Worm (Caenorhabditis elegans): Measurements from ENCODE around the gene ZK856.11.

ZK856.11 gene

ce11 chrV:10224619-10225018 lies 19.9 kb upstream of the ZK856.11 start:
- TF ChIP-seq elt-2 (tag; optimal IDR thresholded peaks at IDR 0.05) (peak; percentile 68), nhr-237 (tag; optimal IDR thresholded peaks at IDR 0.05) (no peak)

- TF ChIP-seq fkh-10 (GFP tag; optimal IDR thresholded peaks at IDR 0.05) (no peak), mml-1 (tag; optimal IDR thresholded peaks at IDR 0.05) (no peak), ztf-4 (tag; optimal IDR thresholded peaks at IDR 0.05) (no peak), fkh-2 (tag; optimal IDR thresholded peaks at IDR 0.05) (no peak), egl-27 (tag; optimal IDR thresholded peaks at IDR 0.05) (no peak), nhr-77 (tag; optimal IDR thresholded peaks at IDR 0.05) (no peak), ZK546.5 (tag; optimal IDR thresholded peaks at IDR 0.05) (no peak)
Observed at ce11 chrV:10222007-10222406, 17.3 kb upstream of the ZK856.11 start, which contains the start of gene C12D8.20. Gene C12D8.20, plus strand, starts transcription at chrV:10222307.

- TF ChIP-seq ceh-16 (tag; optimal IDR thresholded peaks at IDR 0.05) (no peak), pqm-1 (tag; optimal IDR thresholded peaks at IDR 0.05) (no peak), fkh-10 (GFP tag; optimal IDR thresholded peaks at IDR 0.05) (no peak)
Observed at ce11 chrV:10221317-10221716, 16.6 kb upstream of the ZK856.11 start, which contains the start of the genes fipr-5 and fipr-9. Gene fipr-5, minus strand, starts transcription at chrV:10221417. Gene fipr-9, plus strand, starts transcription at chrV:10221662.

- TF ChIP-seq nhr-67 (tag; optimal IDR thresholded peaks at IDR 0.05) (no peak), fkh-10 (GFP tag; optimal IDR thresholded peaks at IDR 0.05) (no peak), zag-1 (tag; optimal IDR thresholded peaks at IDR 0.05) (no peak), tbx-2 (tag; optimal IDR thresholded peaks at IDR 0.05) (no peak), ceh-9 (tag; optimal IDR thresholded peaks at IDR 0.05) (no peak), egl-5 (tag; optimal IDR thresholded peaks at IDR 0.05) (no peak), elt-3 (tag; optimal IDR thresholded peaks at IDR 0.05) (no peak), lin-15B (tag; optimal IDR thresholded peaks at IDR 0.05) (no peak), mml-1 (tag; optimal IDR thresholded peaks at IDR 0.05) (no peak), ztf-4 (tag; optimal IDR thresholded peaks at IDR 0.05) (no peak), nhr-12 (tag; optimal IDR thresholded peaks at IDR 0.05) (no peak), nhr-77 (tag; optimal IDR thresholded peaks at IDR 0.05) (no peak)
Observed at ce11 chrV:10220605-10221004, 15.9 kb upstream of the ZK856.11 start, which contains the start of gene C12D8.13. Gene C12D8.13, minus strand, starts transcription at chrV:10220705.

- TF ChIP-seq zag-1 (tag; optimal IDR thresholded peaks at IDR 0.05), result no peak
- TF ChIP-seq nhr-23 (tag; optimal IDR thresholded peaks at IDR 0.05), result no peak
- no peak for TF ChIP-seq pha-4 (tag; optimal IDR thresholded peaks at IDR 0.05)
- TF ChIP-seq elt-3 (tag; optimal IDR thresholded peaks at IDR 0.05), result no peak
- no peak for TF ChIP-seq lin-15B (tag; optimal IDR thresholded peaks at IDR 0.05)
Observed at ce11 chrV:10216724-10217123, 12.0 kb upstream of the ZK856.11 start, which contains the start of gene ZK856.14. Gene ZK856.14, plus strand, starts transcription at chrV:10217024.

- TF ChIP-seq elt-2 (tag; optimal IDR thresholded peaks at IDR 0.05) (no peak), nhr-77 (tag; optimal IDR thresholded peaks at IDR 0.05) (no peak), jun-1 (tag; optimal IDR thresholded peaks at IDR 0.05) (no peak), egl-27 (tag; optimal IDR thresholded peaks at IDR 0.05) (no peak), aly-2 (tag; optimal IDR thresholded peaks at IDR 0.05) (no peak), snpc-4 (tag; optimal IDR thresholded peaks at IDR 0.05) (no peak), nhr-43 (tag; optimal IDR thresholded peaks at IDR 0.05; ENCODE audit: poor library complexity, severe bottlenecking) (no peak), zag-1 (tag; optimal IDR thresholded peaks at IDR 0.05) (no peak), unc-62 (GFP tag; optimal IDR thresholded peaks at IDR 0.05) (no peak), nhr-25 (tag; optimal IDR thresholded peaks at IDR 0.05) (no peak), pqm-1 (tag; optimal IDR thresholded peaks at IDR 0.05) (no peak), hmg-11 (tag; optimal IDR thresholded peaks at IDR 0.05) (no peak), sea-2 (GFP tag; optimal IDR thresholded peaks at IDR 0.05) (no peak), fos-1 (tag; optimal IDR thresholded peaks at IDR 0.05) (no peak), unc-39 (tag; optimal IDR thresholded peaks at IDR 0.05) (no peak), lsy-12 (tag; optimal IDR thresholded peaks at IDR 0.05) (no peak), nhr-12 (tag; optimal IDR thresholded peaks at IDR 0.05) (no peak)
Observed at ce11 chrV:10212627-10213026, 7.9 kb upstream of the ZK856.11 start, which contains the start of gene hpo-40. Gene hpo-40, plus strand, starts transcription at chrV:10212927.
